Fruit fly (Drosophila melanogaster) Kc167 (cell line): ENCODE data around the gene CG12010.

ENCODE experiments used
- Myc ChIP-seq: fragments of >200 bp; optimal IDR thresholded peaks from 2 replicates; lab custom pipeline; 2017; ENCODE audit warnings: missing external identifiers
- Sin3A ChIP-seq: fragments of >200 bp; optimal IDR thresholded peaks from 2 replicates; lab custom pipeline; 2018; ENCODE audit warnings: missing external identifiers
- h ChIP-seq: fragments of >200 bp; optimal IDR thresholded peaks from 3 replicates; lab custom pipeline; 2018; ENCODE audit warnings: missing external identifiers
- insv ChIP-seq: fragments of >200 bp; optimal IDR thresholded peaks from 3 replicates; lab custom pipeline; 2018; ENCODE audit warnings: missing external identifiers
- psq ChIP-seq: fragments of >200 bp; optimal IDR thresholded peaks from 2 replicates; lab custom pipeline; 2017; ENCODE audit warnings: missing external identifiers
- ttk ChIP-seq: sonication (Bioruptor generic); optimal IDR thresholded peaks from 2 replicates; lab custom pipeline; 2017; ENCODE audit warnings: missing external identifiers

dm6 chr3L:3348956-3349824 lies 24.9 kb upstream of the CG12010 start:
- TF ChIP-seq insv (lab: Kevin White, UChicago) (no peak), ttk (no peak), Myc (lab: Kevin White, UChicago) (no peak), psq (lab: Kevin White, UChicago) (no peak), Sin3A (no peak), h (no peak)
